1 fruit fly cellular context compared by ENCODE assay signal in genomic region chr3R:18090014-18090853, dm6.
TF ChIP-seq lines count a peak whose summit lies in the region.

Gene sr (plus strand): TSS chr3R:18090803.

TF ChIP-seq in whole organism, embryonic, 481 proteins besides CTCF, POLR2A, EP300 and RAD21 (continued from another document and continues in another):
- TF ChIP-seq prd (optimal IDR thresholded peaks at IDR 0.05; lab: Kevin White, UChicago): no peak
- TF ChIP-seq prd (GFP tag; IDR thresholded peaks at IDR 0.05; lab: Robert Waterston, UW): 0 out of 3 replicates have a peak, but pooled peaks have one; percentile 35
- no peak for TF ChIP-seq CG13123 (GFP tag; optimal IDR thresholded peaks at IDR 0.05; lab: Kevin White, UChicago)
- no peak for TF ChIP-seq E2f2 (GFP tag; IDR thresholded peaks at IDR 0.05; lab: Robert Waterston, UW)
- no peak for TF ChIP-seq CG8924 (tag; optimal IDR thresholded peaks at IDR 0.05; lab: Kevin White, UChicago)
- no peak for TF ChIP-seq Bteb2 (GFP tag; optimal IDR thresholded peaks at IDR 0.05; lab: Kevin White, UChicago)
- TF ChIP-seq CG8281 (tag; optimal IDR thresholded peaks at IDR 0.05; lab: Kevin White, UChicago): no peak
- TF ChIP-seq CG10959 (GFP tag; IDR thresholded peaks at IDR 0.05; lab: Robert Waterston, UW): no peak
- TF ChIP-seq CG8765 (GFP tag; IDR thresholded peaks at IDR 0.05; lab: Robert Waterston, UW): no peak
- TF ChIP-seq Sry-δ (GFP tag; optimal IDR thresholded peaks at IDR 0.05; lab: Kevin White, UChicago): no peak
- peak; percentile 12; the same call in 1 of the 2 replicates for TF ChIP-seq sim (GFP tag; IDR thresholded peaks at IDR 0.05; lab: Robert Waterston, UW)
- peak; percentile 3 for TF ChIP-seq CG17359 (tag; optimal IDR thresholded peaks at IDR 0.05; lab: Kevin White, UChicago)
- no peak for TF ChIP-seq CG2889 (GFP tag; IDR thresholded peaks at IDR 0.05; lab: Robert Waterston, UW)
- TF ChIP-seq Meics (GFP tag; optimal IDR thresholded peaks at IDR 0.05; lab: Kevin White, UChicago): peak; percentile 41
- TF ChIP-seq CG17385 (GFP tag; optimal IDR thresholded peaks at IDR 0.05; lab: Kevin White, UChicago): no peak
- TF ChIP-seq Usf (GFP tag; optimal IDR thresholded peaks at IDR 0.05; lab: Kevin White, UChicago): no peak
- no peak for TF ChIP-seq CG11247 (GFP tag; IDR thresholded peaks at IDR 0.05; lab: Robert Waterston, UW)
- peak; percentile 32 for TF ChIP-seq bcd (GFP tag; optimal IDR thresholded peaks at IDR 0.05; lab: Kevin White, UChicago)
- TF ChIP-seq CG31441 (GFP tag; IDR thresholded peaks at IDR 0.05; lab: Robert Waterston, UW): 0 out of 2 replicates have a peak, but pooled peaks have one; percentile 20
- no peak for TF ChIP-seq HLH54F (GFP tag; optimal IDR thresholded peaks at IDR 0.05; lab: Kevin White, UChicago)
- no peak for TF ChIP-seq rib (GFP tag; IDR thresholded peaks at IDR 0.05; lab: Robert Waterston, UW)
- TF ChIP-seq CG12391 (tag; optimal IDR thresholded peaks at IDR 0.05; lab: Kevin White, UChicago): no peak
- TF ChIP-seq zfh2 (GFP tag; optimal IDR thresholded peaks at IDR 0.05; lab: Kevin White, UChicago): no peak
- no peak for TF ChIP-seq B-H1 (GFP tag; IDR thresholded peaks at IDR 0.05; lab: Robert Waterston, UW)
- no peak for TF ChIP-seq CG18619 (GFP tag; optimal IDR thresholded peaks at IDR 0.05; lab: Kevin White, UChicago)
- no peak for TF ChIP-seq CG15073 (GFP tag; optimal IDR thresholded peaks at IDR 0.05; lab: Kevin White, UChicago)
- no peak for TF ChIP-seq ssp (GFP tag; IDR thresholded peaks at IDR 0.05; lab: Robert Waterston, UW)
- TF ChIP-seq grn (GFP tag; optimal IDR thresholded peaks at IDR 0.05; lab: Kevin White, UChicago): no peak
- TF ChIP-seq mam (GFP tag; optimal IDR thresholded peaks at IDR 0.05; lab: Kevin White, UChicago): peak; percentile 4
- TF ChIP-seq CG32767 (GFP tag; IDR thresholded peaks at IDR 0.05; lab: Robert Waterston, UW): no peak
- TF ChIP-seq CG11560 (tag; IDR thresholded peaks at IDR 0.05; lab: Robert Waterston, UW): no peak
- TF ChIP-seq slbo (GFP tag; IDR thresholded peaks at IDR 0.05; lab: Robert Waterston, UW): peak; percentile 58
- 0 out of 3 replicates have a peak, but pooled peaks have one; percentile 16 for TF ChIP-seq tgo (GFP tag; IDR thresholded peaks at IDR 0.05; lab: Robert Waterston, UW)
- TF ChIP-seq pita (GFP tag; optimal IDR thresholded peaks at IDR 0.05; lab: Kevin White, UChicago): no peak
- TF ChIP-seq CG10431 (GFP tag; optimal IDR thresholded peaks at IDR 0.05; lab: Kevin White, UChicago): no peak
- TF ChIP-seq CG4707 (GFP tag; optimal IDR thresholded peaks at IDR 0.05; lab: Kevin White, UChicago): no peak
- no peak for TF ChIP-seq danr (GFP tag; IDR thresholded peaks at IDR 0.05; lab: Robert Waterston, UW)
- no peak for TF ChIP-seq dimm (GFP tag; IDR thresholded peaks at IDR 0.05; lab: Robert Waterston, UW)
- no peak for TF ChIP-seq pum (GFP tag; optimal IDR thresholded peaks at IDR 0.05; lab: Kevin White, UChicago)
- TF ChIP-seq sens (GFP tag; lab: Kevin White, UChicago): peak; percentile 56
- no peak for TF ChIP-seq tio (GFP tag; optimal IDR thresholded peaks at IDR 0.05; lab: Kevin White, UChicago)
- no peak for TF ChIP-seq Lim3 (GFP tag; IDR thresholded peaks at IDR 0.05; lab: Robert Waterston, UW)
- TF ChIP-seq pzg (GFP tag; optimal IDR thresholded peaks at IDR 0.05; lab: Kevin White, UChicago): no peak
- no peak for TF ChIP-seq knrl (GFP tag; IDR thresholded peaks at IDR 0.05; lab: Robert Waterston, UW; ENCODE audit: partially characterized antibody)
- TF ChIP-seq CG18599 (GFP tag; optimal IDR thresholded peaks at IDR 0.05; lab: Kevin White, UChicago): peak; percentile 35
- TF ChIP-seq CG4282 (GFP tag; optimal IDR thresholded peaks at IDR 0.05; lab: Kevin White, UChicago): no peak
- no peak for TF ChIP-seq CG9437 (GFP tag; optimal IDR thresholded peaks at IDR 0.05; lab: Kevin White, UChicago)
- TF ChIP-seq CG7556 (GFP tag; optimal IDR thresholded peaks at IDR 0.05; lab: Kevin White, UChicago): no peak
- no peak for TF ChIP-seq cato (GFP tag; optimal IDR thresholded peaks at IDR 0.05; lab: Kevin White, UChicago; ENCODE audit: borderline replicate concordance)
- no peak for TF ChIP-seq E2f1 (GFP tag; IDR thresholded peaks at IDR 0.05; lab: Robert Waterston, UW)
- TF ChIP-seq ab (GFP tag; optimal IDR thresholded peaks at IDR 0.05; lab: Kevin White, UChicago): no peak
- TF ChIP-seq CG6654 (GFP tag; optimal IDR thresholded peaks at IDR 0.05; lab: Kevin White, UChicago): no peak
- TF ChIP-seq sug (tag; optimal IDR thresholded peaks at IDR 0.05; lab: Kevin White, UChicago): no peak
- no peak for TF ChIP-seq CG10543 (GFP tag; optimal IDR thresholded peaks at IDR 0.05; lab: Kevin White, UChicago)
- TF ChIP-seq her (GFP tag; optimal IDR thresholded peaks at IDR 0.05; lab: Kevin White, UChicago): no peak
- TF ChIP-seq Oli (tag; optimal IDR thresholded peaks at IDR 0.05; lab: Kevin White, UChicago): no peak
- TF ChIP-seq vfl (GFP tag; optimal IDR thresholded peaks at IDR 0.05; lab: Kevin White, UChicago): no peak
- no peak for TF ChIP-seq Opbp (GFP tag; IDR thresholded peaks at IDR 0.05; lab: Robert Waterston, UW; ENCODE audit: partially characterized antibody)
- no peak for TF ChIP-seq gce (GFP tag; IDR thresholded peaks at IDR 0.05; lab: Robert Waterston, UW)
- TF ChIP-seq CG1233 (GFP tag; optimal IDR thresholded peaks at IDR 0.05; lab: Kevin White, UChicago): no peak
- TF ChIP-seq Rx (GFP tag; IDR thresholded peaks at IDR 0.05; lab: Robert Waterston, UW): no peak
- no peak for TF ChIP-seq CG17612 (GFP tag; IDR thresholded peaks at IDR 0.05; lab: Robert Waterston, UW)
- no peak for TF ChIP-seq C15 (GFP tag; IDR thresholded peaks at IDR 0.05; lab: Robert Waterston, UW)
- no peak for TF ChIP-seq peb (GFP tag; IDR thresholded peaks at IDR 0.05; lab: Robert Waterston, UW)
- peak; percentile 25 for TF ChIP-seq Hmr (GFP tag; optimal IDR thresholded peaks at IDR 0.05; lab: Kevin White, UChicago)
- no peak for TF ChIP-seq Camta (GFP tag; optimal IDR thresholded peaks at IDR 0.05; lab: Kevin White, UChicago)
- peak; percentile 17 for TF ChIP-seq CG30403 (GFP tag; optimal IDR thresholded peaks at IDR 0.05; lab: Kevin White, UChicago)
- TF ChIP-seq CG6175 (GFP tag; IDR thresholded peaks at IDR 0.05; lab: Robert Waterston, UW): no peak
- no peak for TF ChIP-seq so (GFP tag; IDR thresholded peaks at IDR 0.05; lab: Robert Waterston, UW)
- TF ChIP-seq Awh (GFP tag; IDR thresholded peaks at IDR 0.05; lab: Robert Waterston, UW): no peak
- TF ChIP-seq ara (GFP tag; IDR thresholded peaks at IDR 0.05; lab: Robert Waterston, UW): no peak
- no peak for TF ChIP-seq schlank (tag; optimal IDR thresholded peaks at IDR 0.05; lab: Kevin White, UChicago)
- peak; percentile 13 for TF ChIP-seq PHDP (tag; optimal IDR thresholded peaks at IDR 0.05; lab: Kevin White, UChicago)
- no peak for TF ChIP-seq ranshi (GFP tag; IDR thresholded peaks at IDR 0.05; lab: Robert Waterston, UW)
- TF ChIP-seq pb (GFP tag; optimal IDR thresholded peaks at IDR 0.05; lab: Kevin White, UChicago): no peak
- TF ChIP-seq lbe (GFP tag; optimal IDR thresholded peaks at IDR 0.05; lab: Kevin White, UChicago): no peak
- no peak for TF ChIP-seq CG15514 (GFP tag; optimal IDR thresholded peaks at IDR 0.05; lab: Kevin White, UChicago)
- TF ChIP-seq gem (tag; optimal IDR thresholded peaks at IDR 0.05; lab: Kevin White, UChicago): peak; percentile 47
- no peak for TF ChIP-seq shn (GFP tag; optimal IDR thresholded peaks at IDR 0.05; lab: Kevin White, UChicago)
- no peak for TF ChIP-seq Rfx (GFP tag; IDR thresholded peaks at IDR 0.05; lab: Robert Waterston, UW)
- TF ChIP-seq ERR (GFP tag; optimal IDR thresholded peaks at IDR 0.05; lab: Kevin White, UChicago): no peak
- peak; percentile 23 for TF ChIP-seq phol (tag; optimal IDR thresholded peaks at IDR 0.05; lab: Kevin White, UChicago)
- TF ChIP-seq CG6272 (GFP tag; IDR thresholded peaks at IDR 0.05; lab: Robert Waterston, UW): no peak
- TF ChIP-seq CG4854 (GFP tag; optimal IDR thresholded peaks at IDR 0.05; lab: Kevin White, UChicago): no peak
- TF ChIP-seq CG33557 (GFP tag; optimal IDR thresholded peaks at IDR 0.05; lab: Kevin White, UChicago): no peak
- no peak for TF ChIP-seq da (GFP tag; optimal IDR thresholded peaks at IDR 0.05; lab: Kevin White, UChicago)
- TF ChIP-seq BEAF-32 (GFP tag; optimal IDR thresholded peaks at IDR 0.05; lab: Kevin White, UChicago): no peak
- no peak for TF ChIP-seq Med (GFP tag; lab: Kevin White, UChicago)
- TF ChIP-seq CG15696 (tag; optimal IDR thresholded peaks at IDR 0.05; lab: Kevin White, UChicago): no peak
- TF ChIP-seq CG13424 (tag; optimal IDR thresholded peaks at IDR 0.05; lab: Kevin White, UChicago): peak; percentile 28
- no peak for TF ChIP-seq Antp (GFP tag; optimal IDR thresholded peaks at IDR 0.05; lab: Kevin White, UChicago)
- TF ChIP-seq Dfd (GFP tag; optimal IDR thresholded peaks at IDR 0.05; lab: Kevin White, UChicago): no peak
- TF ChIP-seq esg (GFP tag; conservative IDR thresholded peaks at IDR 0.05; lab: Robert Waterston, UW): no peak
- TF ChIP-seq nerfin-1 (tag; optimal IDR thresholded peaks at IDR 0.05; lab: Kevin White, UChicago): no peak
- no peak for TF ChIP-seq gcm (GFP tag; optimal IDR thresholded peaks at IDR 0.05; lab: Kevin White, UChicago)
- TF ChIP-seq sna (GFP tag; IDR thresholded peaks at IDR 0.05; lab: Robert Waterston, UW; ENCODE audit: partially characterized antibody): no peak
- no peak for TF ChIP-seq Nf-YC (tag; optimal IDR thresholded peaks at IDR 0.05; lab: Kevin White, UChicago)
- no peak for TF ChIP-seq ase (GFP tag; IDR thresholded peaks at IDR 0.05; lab: Robert Waterston, UW)
- no peak for TF ChIP-seq sisA (GFP tag; IDR thresholded peaks at IDR 0.05; lab: Robert Waterston, UW)
- no peak for TF ChIP-seq ap (GFP tag; IDR thresholded peaks at IDR 0.05; lab: Robert Waterston, UW)
- TF ChIP-seq CG2202 (tag; optimal IDR thresholded peaks at IDR 0.05; lab: Kevin White, UChicago): no peak
- TF ChIP-seq CG8290 (GFP tag; optimal IDR thresholded peaks at IDR 0.05; lab: Kevin White, UChicago): no peak
- TF ChIP-seq CG8290 (tag; optimal IDR thresholded peaks at IDR 0.05; lab: Kevin White, UChicago): no peak
- no peak for TF ChIP-seq Asciz (GFP tag; optimal IDR thresholded peaks at IDR 0.05; lab: Kevin White, UChicago)
- TF ChIP-seq pan (optimal IDR thresholded peaks at IDR 0.05; lab: Kevin White, UChicago): no peak
- TF ChIP-seq pan (GFP tag; optimal IDR thresholded peaks at IDR 0.05 in 1 of 2, IDR thresholded peaks at IDR 0.05 in 1 of 2): peak in 1 of 2 experiments; percentile 45
- TF ChIP-seq tna (GFP tag; IDR thresholded peaks at IDR 0.05; lab: Robert Waterston, UW; ENCODE audit: partially characterized antibody): no peak
- TF ChIP-seq Pdp1 (GFP tag; optimal IDR thresholded peaks at IDR 0.05; lab: Kevin White, UChicago): no peak
- no peak for TF ChIP-seq chinmo (GFP tag; IDR thresholded peaks at IDR 0.05; lab: Robert Waterston, UW; ENCODE audit: partially characterized antibody)
- 0 out of 2 replicates have a peak, but pooled peaks have one; percentile 19 for TF ChIP-seq HLH3B (GFP tag; IDR thresholded peaks at IDR 0.05; lab: Robert Waterston, UW)
- peak; percentile 22; the same call in 1 of the 2 replicates for TF ChIP-seq CG6689 (GFP tag; IDR thresholded peaks at IDR 0.05; lab: Robert Waterston, UW)
- no peak for TF ChIP-seq CG13296 (GFP tag; optimal IDR thresholded peaks at IDR 0.05; lab: Kevin White, UChicago)
- TF ChIP-seq CG18764 (GFP tag; optimal IDR thresholded peaks at IDR 0.05; lab: Kevin White, UChicago): no peak
- TF ChIP-seq crol (GFP tag; IDR thresholded peaks at IDR 0.05; lab: Robert Waterston, UW): no peak
- no peak for TF ChIP-seq zen (tag; optimal IDR thresholded peaks at IDR 0.05; lab: Kevin White, UChicago)
- TF ChIP-seq Fer3 (tag; optimal IDR thresholded peaks at IDR 0.05; lab: Kevin White, UChicago): no peak
- no peak for TF ChIP-seq CG7987 (GFP tag; optimal IDR thresholded peaks at IDR 0.05; lab: Kevin White, UChicago)
- TF ChIP-seq bowl (GFP tag; IDR thresholded peaks at IDR 0.05; lab: Robert Waterston, UW): no peak
- TF ChIP-seq sqz (GFP tag; optimal IDR thresholded peaks at IDR 0.05; lab: Kevin White, UChicago): no peak
- no peak for TF ChIP-seq CG10274 (GFP tag; optimal IDR thresholded peaks at IDR 0.05; lab: Kevin White, UChicago)
- no peak for TF ChIP-seq scrt (GFP tag; optimal IDR thresholded peaks at IDR 0.05; lab: Kevin White, UChicago)
- no peak for TF ChIP-seq Tbp (GFP tag; optimal IDR thresholded peaks at IDR 0.05; lab: Kevin White, UChicago)
- no peak for TF ChIP-seq CG1647 (GFP tag; optimal IDR thresholded peaks at IDR 0.05; lab: Kevin White, UChicago)
- no peak for TF ChIP-seq Lpt (GFP tag; optimal IDR thresholded peaks at IDR 0.05; lab: Kevin White, UChicago)
- no peak for TF ChIP-seq CG4730 (GFP tag; IDR thresholded peaks at IDR 0.05; lab: Robert Waterston, UW)
- no peak for TF ChIP-seq bsh (GFP tag; optimal IDR thresholded peaks at IDR 0.05; lab: Kevin White, UChicago)
- no peak for TF ChIP-seq fru (optimal IDR thresholded peaks at IDR 0.05; lab: Kevin White, UChicago)
- TF ChIP-seq fu2 (GFP tag; optimal IDR thresholded peaks at IDR 0.05; lab: Kevin White, UChicago): no peak
- TF ChIP-seq CG10209 (GFP tag; optimal IDR thresholded peaks at IDR 0.05; lab: Kevin White, UChicago): no peak
- no peak for TF ChIP-seq CG4424 (GFP tag; optimal IDR thresholded peaks at IDR 0.05; lab: Kevin White, UChicago)
- TF ChIP-seq CG15601 (tag; optimal IDR thresholded peaks at IDR 0.05; lab: Kevin White, UChicago): no peak
- TF ChIP-seq CG10267 (tag; optimal IDR thresholded peaks at IDR 0.05; lab: Kevin White, UChicago): peak; percentile 3
- TF ChIP-seq Gug (GFP tag; IDR thresholded peaks at IDR 0.05; lab: Robert Waterston, UW): no peak; the same call in 3 of the 4 replicates
- TF ChIP-seq CG10366 (GFP tag; IDR thresholded peaks at IDR 0.05; lab: Robert Waterston, UW): no peak
- no peak for TF ChIP-seq CG15479 (GFP tag; optimal IDR thresholded peaks at IDR 0.05; lab: Kevin White, UChicago)
- no peak for TF ChIP-seq CG1832 (GFP tag; optimal IDR thresholded peaks at IDR 0.05; lab: Kevin White, UChicago)
- TF ChIP-seq ATbp (GFP tag; optimal IDR thresholded peaks at IDR 0.05; lab: Kevin White, UChicago): no peak
- no peak for TF ChIP-seq Six4 (GFP tag; optimal IDR thresholded peaks at IDR 0.05; lab: Kevin White, UChicago)
- no peak for TF ChIP-seq CG3281 (GFP tag; optimal IDR thresholded peaks at IDR 0.05; lab: Kevin White, UChicago)
- no peak for TF ChIP-seq Side (GFP tag; optimal IDR thresholded peaks at IDR 0.05; lab: Kevin White, UChicago)
